Worm (Caenorhabditis elegans): Measurements from ENCODE around the gene rla-2.
A peak's percentile ranks its signal among the peaks of the same experiment; 100 is the strongest.

Gene rla-2

DNA sequence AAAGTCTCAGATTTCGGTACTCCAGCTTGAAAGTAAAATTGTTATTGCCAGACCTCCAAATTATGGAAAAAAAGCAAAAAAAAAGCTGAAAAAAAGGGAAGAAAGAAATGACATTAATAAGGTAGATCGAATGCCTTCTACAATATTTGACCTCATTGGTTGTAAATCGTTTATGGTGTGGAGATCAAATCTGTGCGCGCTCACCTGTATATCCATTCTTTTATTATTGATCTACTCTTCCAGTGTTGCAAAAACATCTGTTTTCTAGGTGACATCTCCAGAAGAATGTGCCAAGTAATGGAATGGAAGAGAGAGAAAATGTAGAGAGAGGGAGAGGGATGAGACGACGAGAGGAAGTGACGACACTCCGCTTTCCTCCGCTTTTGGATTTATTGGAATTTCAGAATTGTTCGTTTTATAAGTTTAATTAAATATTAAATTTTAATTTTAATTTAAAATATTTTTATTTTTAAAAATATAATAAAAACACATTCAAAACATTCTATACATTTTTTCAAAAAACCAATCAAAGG lies 45.7 kb upstream of the rla-2 start, which contains the start of the genes pik-1 and aptf-2 (continued):
- no peak for TF ChIP-seq chd-7 (tag; optimal IDR thresholded peaks at IDR 0.05)
- TF ChIP-seq tbp1 (GFP tag; optimal IDR thresholded peaks at IDR 0.05), result no peak
- no peak for TF ChIP-seq C06A6.2 (GFP tag; conservative IDR thresholded peaks at IDR 0.05)
- peak; percentile 54 for TF ChIP-seq dpl-1 (GFP tag; optimal IDR thresholded peaks at IDR 0.05)
- TF ChIP-seq lsl-1 (GFP tag; optimal IDR thresholded peaks at IDR 0.05), result peak; percentile 13
- no peak for TF ChIP-seq T07F8.4 (tag; optimal IDR thresholded peaks at IDR 0.05)
- TF ChIP-seq lin-35 (GFP tag; optimal IDR thresholded peaks at IDR 0.05), result peak in 1 of 3 experiments; percentile 3
- TF ChIP-seq ZK185.1 (tag; optimal IDR thresholded peaks at IDR 0.05; ENCODE audit: poor library complexity, severe bottlenecking), result no peak
- no peak for TF ChIP-seq die-1 (tag; optimal IDR thresholded peaks at IDR 0.05)
- TF ChIP-seq F22D6.2 (tag; optimal IDR thresholded peaks at IDR 0.05), result no peak
- no peak for TF ChIP-seq T26A5.8 (tag; optimal IDR thresholded peaks at IDR 0.05)
- no peak for TF ChIP-seq lsy-27 (tag; optimal IDR thresholded peaks at IDR 0.05; ENCODE audit: borderline replicate concordance, insufficient read depth)
- TF ChIP-seq madf-6 (GFP tag; IDR thresholded peaks at IDR 0.05), result peak; percentile 94
- TF ChIP-seq K11D2.4 (GFP tag; IDR thresholded peaks at IDR 0.05), result no peak
- TF ChIP-seq unc-62 (GFP tag; optimal IDR thresholded peaks at IDR 0.05), result no peak
- TF ChIP-seq sea-2 (GFP tag; IDR thresholded peaks at IDR 0.05), result no peak
- peak; percentile 91 for TF ChIP-seq efl-1 (GFP tag; optimal IDR thresholded peaks at IDR 0.05)
- TF ChIP-seq nfya-1 (tag; optimal IDR thresholded peaks at IDR 0.05; ENCODE audit: borderline replicate concordance, insufficient read depth), result no peak
- no peak for TF ChIP-seq mel-28 (tag; optimal IDR thresholded peaks at IDR 0.05; ENCODE audit: borderline replicate concordance)
- TF ChIP-seq mes-4 (tag; optimal IDR thresholded peaks at IDR 0.05), result no peak
- no peak for TF ChIP-seq nfyb-1 (GFP tag; IDR thresholded peaks at IDR 0.05)
- TF ChIP-seq ztf-22 (GFP tag; optimal IDR thresholded peaks at IDR 0.05), result no peak
- peak; percentile 69 for TF ChIP-seq madf-8 (GFP tag; conservative IDR thresholded peaks at IDR 0.05)
- no peak for TF ChIP-seq sdz-38 (tag; optimal IDR thresholded peaks at IDR 0.05)
- TF ChIP-seq hsf-1 (GFP tag; IDR thresholded peaks at IDR 0.05), result peak; percentile 70
- TF ChIP-seq nhr-179 (tag; optimal IDR thresholded peaks at IDR 0.05), result no peak
- no peak for TF ChIP-seq F55B11.4 (tag; optimal IDR thresholded peaks at IDR 0.05; ENCODE audit: borderline replicate concordance, insufficient read depth)
- TF ChIP-seq attf-3 (GFP tag; conservative IDR thresholded peaks at IDR 0.05), result peak; percentile 45; the same call in 1 of the 2 replicates
- TF ChIP-seq Y53F4B.3 (GFP tag; IDR thresholded peaks at IDR 0.05), result no peak
- TF ChIP-seq akir-1 (GFP tag; optimal IDR thresholded peaks at IDR 0.05), result no peak
- no peak for TF ChIP-seq bed-1 (GFP tag; IDR thresholded peaks at IDR 0.05)
- TF ChIP-seq F49E8.2 (tag; optimal IDR thresholded peaks at IDR 0.05; ENCODE audit: insufficient read depth), result no peak
- no peak for TF ChIP-seq Y56A3A.18 (GFP tag; IDR thresholded peaks at IDR 0.05)
- no peak for TF ChIP-seq ztf-18 (tag; optimal IDR thresholded peaks at IDR 0.05)
- TF ChIP-seq aptf-3 (GFP tag; IDR thresholded peaks at IDR 0.05), result no peak
- TF ChIP-seq hmg-1.2 (GFP tag; IDR thresholded peaks at IDR 0.05), result no peak; the same call in 1 of the 2 replicates
- no peak for TF ChIP-seq hmg-20 (GFP tag; IDR thresholded peaks at IDR 0.05)
- no peak for TF ChIP-seq Y79H2A.3 (GFP tag; conservative IDR thresholded peaks at IDR 0.05)
- no peak for TF ChIP-seq ztf-6 (GFP tag; IDR thresholded peaks at IDR 0.05)
- TF ChIP-seq atf-7 (tag; optimal IDR thresholded peaks at IDR 0.05), result no peak
- no peak for TF ChIP-seq snpc-1.3 (tag; optimal IDR thresholded peaks at IDR 0.05; ENCODE audit: insufficient read depth)
- no peak for TF ChIP-seq unc-130 (GFP tag; optimal IDR thresholded peaks at IDR 0.05)
- no peak for TF ChIP-seq bed-2 (GFP tag; IDR thresholded peaks at IDR 0.05)
- no peak for TF ChIP-seq ekl-4 (GFP tag; IDR thresholded peaks at IDR 0.05)
- TF ChIP-seq somi-1 (GFP tag; optimal IDR thresholded peaks at IDR 0.05), result no peak
- TF ChIP-seq egl-44 (GFP tag; IDR thresholded peaks at IDR 0.05), result no peak
- 0 out of 2 replicates have a peak, but pooled peaks have one; percentile 13 for TF ChIP-seq ceh-91 (GFP tag; IDR thresholded peaks at IDR 0.05)
- TF ChIP-seq ztf-25 (GFP tag; IDR thresholded peaks at IDR 0.05), result no peak

All from whole organism, young adult.